Worm (Caenorhabditis elegans): Measurements from ENCODE around the gene gst-16.

ce11 chrII:13613096-13613495, 11.1 kb downstream of the gst-16 start, which contains the start of gene gst-15:
- TF ChIP-seq ama-1 (optimal IDR thresholded peaks at IDR 0.05) (no peak), ets-7 (tag; optimal IDR thresholded peaks at IDR 0.05) (no peak)

All from whole organism, early embryonic.